Fruit fly (Drosophila melanogaster) whole organism, prepupa: ENCODE measurements around the gene CG42538.
A peak's percentile ranks its signal among the peaks of the same experiment; 100 is the strongest.

Experiments used
- Blimp-1 ChIP-seq: fragments of 200-800 bp; sonication (Bioruptor generic); optimal IDR thresholded peaks from 3 replicates; lab custom pipeline; 2017; ENCODE audit warnings: missing biosample characterization, missing genetic modification characterization, mild to moderate bottlenecking, moderate library complexity, missing genetic modification reagents
- CG10669 ChIP-seq: fragments of 200-800 bp; sonication (Bioruptor generic); optimal IDR thresholded peaks from 3 replicates; lab custom pipeline; 2018; ENCODE audit warnings: missing biosample characterization, mild to moderate bottlenecking, missing genetic modification characterization, moderate library complexity
- CG11294 ChIP-seq: fragments of 200-800 bp; sonication (Bioruptor generic); IDR thresholded peaks from 2 replicates; pipeline ENCODE4 v1.3.6; 2022; ENCODE audit warnings: missing biosample characterization, missing genetic modification characterization
- CG11762 ChIP-seq: fragments of 200-800 bp; sonication (Bioruptor generic); optimal IDR thresholded peaks from 3 replicates; lab custom pipeline; 2016; ENCODE audit warnings: missing biosample characterization, missing genetic modification characterization; ENCODE audit not compliant: insufficient read depth
- CG15336 ChIP-seq: fragments of 200-800 bp; sonication (Bioruptor generic); IDR thresholded peaks from 2 replicates; pipeline ENCODE4 v1.3.6; 2022; ENCODE audit warnings: missing biosample characterization, missing genetic modification characterization
- CG3032 ChIP-seq: fragments of 200-800 bp; optimal IDR thresholded peaks from 2 replicates; lab custom pipeline; 2019; ENCODE audit warnings: missing biosample characterization, mild to moderate bottlenecking, missing genetic modification characterization, moderate library complexity
- CG31627 ChIP-seq: fragments of 200-800 bp; sonication (Bioruptor generic); optimal IDR thresholded peaks from 3 replicates; lab custom pipeline; 2016; ENCODE audit warnings: missing biosample characterization, missing genetic modification characterization
- CG32006 ChIP-seq: fragments of 200-800 bp; sonication (Bioruptor generic); optimal IDR thresholded peaks from 3 replicates; lab custom pipeline; 2017; ENCODE audit warnings: missing biosample characterization, mild to moderate bottlenecking, missing genetic modification characterization
- CG3919 ChIP-seq: fragments of 200-800 bp; sonication (Bioruptor generic); optimal IDR thresholded peaks from 3 replicates; lab custom pipeline; 2016; ENCODE audit warnings: missing biosample characterization, missing genetic modification characterization
- CG4318 ChIP-seq: fragments of 200-800 bp; sonication (Bioruptor generic); optimal IDR thresholded peaks from 3 replicates; lab custom pipeline; 2017; ENCODE audit warnings: missing biosample characterization, mild to moderate bottlenecking, missing genetic modification characterization
- CG6276 ChIP-seq: fragments of 200-800 bp; sonication (Bioruptor generic); optimal IDR thresholded peaks from 2 replicates; lab custom pipeline; 2017; ENCODE audit warnings: missing biosample characterization, mild to moderate bottlenecking, missing genetic modification characterization
- CG6792 ChIP-seq: fragments of 200-800 bp; sonication (Bioruptor generic); optimal IDR thresholded peaks from 3 replicates; lab custom pipeline; 2016; ENCODE audit warnings: missing biosample characterization, missing genetic modification characterization
- CG7368 ChIP-seq: fragments of 200-800 bp; sonication (Bioruptor generic); optimal IDR thresholded peaks from 3 replicates; lab custom pipeline; 2016; ENCODE audit warnings: missing biosample characterization, missing genetic modification characterization
- CG8119 ChIP-seq: fragments of 200-800 bp; sonication (Bioruptor generic); IDR thresholded peaks from 3 replicates; pipeline ENCODE4 v1.3.6; 2022; ENCODE audit warnings: missing biosample characterization, missing genetic modification characterization
- CG8632 ChIP-seq: fragments of 200-800 bp; sonication (Bioruptor generic); optimal IDR thresholded peaks from 3 replicates; lab custom pipeline; 2016; ENCODE audit warnings: missing biosample characterization, missing genetic modification characterization
- Eip75B ChIP-seq: fragments of 200-800 bp; sonication (Bioruptor generic); optimal IDR thresholded peaks from 3 replicates; lab custom pipeline; 2016; ENCODE audit warnings: missing biosample characterization, missing genetic modification characterization
- Eip78C ChIP-seq: fragments of 200-800 bp; sonication (Bioruptor generic); peaks from one replicate; lab custom pipeline; 2016; ENCODE audit warnings: missing biosample characterization, missing genetic modification characterization
- Ets96B ChIP-seq: fragments of 200-800 bp; optimal IDR thresholded peaks from 2 replicates; lab custom pipeline; 2019; ENCODE audit warnings: missing biosample characterization, mild to moderate bottlenecking, missing genetic modification characterization, moderate library complexity
- Gug ChIP-seq: fragments of 200-800 bp; sonication (Bioruptor generic); IDR thresholded peaks from 2 replicates; pipeline ENCODE4 v1.3.6; 2022; ENCODE audit warnings: missing biosample characterization, missing genetic modification characterization
- Hr38 ChIP-seq: sonication (Bioruptor generic); optimal IDR thresholded peaks from 2 replicates; lab custom pipeline; 2016; ENCODE audit warnings: missing biosample characterization, missing genetic modification characterization
- Hr4 ChIP-seq: fragments of 200-800 bp; sonication (Bioruptor generic); optimal IDR thresholded peaks from 3 replicates; lab custom pipeline; 2016; ENCODE audit warnings: missing biosample characterization, missing genetic modification characterization
- Met ChIP-seq: fragments of 200-800 bp; sonication (Bioruptor generic); optimal IDR thresholded peaks from 3 replicates; lab custom pipeline; 2016; ENCODE audit warnings: missing biosample characterization, missing genetic modification characterization
- Smox ChIP-seq: fragments of 200-800 bp; sonication (Bioruptor generic); optimal IDR thresholded peaks from 3 replicates; lab custom pipeline; 2016; ENCODE audit warnings: missing biosample characterization, missing genetic modification characterization
- Sox102F ChIP-seq: fragments of 200-800 bp; sonication (Bioruptor generic); optimal IDR thresholded peaks from 2 replicates; lab custom pipeline; 2016; ENCODE audit warnings: missing biosample characterization, mild to moderate bottlenecking, missing genetic modification characterization
- Sox14 ChIP-seq: fragments of 200-800 bp; sonication (Bioruptor generic); optimal IDR thresholded peaks from 3 replicates; lab custom pipeline; 2016; ENCODE audit warnings: missing biosample characterization, missing genetic modification characterization
- Sox15 ChIP-seq: fragments of 200-800 bp; sonication (Bioruptor generic); optimal IDR thresholded peaks from 3 replicates; lab custom pipeline; 2016; ENCODE audit warnings: missing biosample characterization, missing genetic modification characterization
- acj6 ChIP-seq: fragments of 200-800 bp; sonication (Bioruptor generic); optimal IDR thresholded peaks from 3 replicates; lab custom pipeline; 2016; ENCODE audit warnings: missing biosample characterization, missing genetic modification characterization
- cyc ChIP-seq: fragments of 200-800 bp; sonication (Bioruptor generic); optimal IDR thresholded peaks from 3 replicates; lab custom pipeline; 2016; ENCODE audit warnings: missing biosample characterization, missing genetic modification characterization
- dac ChIP-seq: fragments of 200-800 bp; sonication (Bioruptor generic); optimal IDR thresholded peaks from 2 replicates; lab custom pipeline; 2017; ENCODE audit warnings: missing biosample characterization, mild to moderate bottlenecking, missing genetic modification characterization
- esn ChIP-seq: fragments of 200-800 bp; sonication (Bioruptor generic); optimal IDR thresholded peaks from 2 replicates; lab custom pipeline; 2016; ENCODE audit warnings: missing biosample characterization, mild to moderate bottlenecking, missing genetic modification characterization, moderate library complexity
- fd59A ChIP-seq: fragments of 200-800 bp; sonication (Bioruptor generic); optimal IDR thresholded peaks from 2 replicates; lab custom pipeline; 2017; ENCODE audit warnings: missing biosample characterization, mild to moderate bottlenecking, missing genetic modification characterization, missing genetic modification reagents
- fd85E ChIP-seq: fragments of 200-800 bp; sonication (Bioruptor generic); optimal IDR thresholded peaks from 3 replicates; lab custom pipeline; 2016; ENCODE audit warnings: missing biosample characterization, missing genetic modification characterization
- lz ChIP-seq: fragments of 200-800 bp; sonication (Bioruptor generic); optimal IDR thresholded peaks from 3 replicates; lab custom pipeline; 2016; ENCODE audit warnings: missing biosample characterization, missing genetic modification characterization
- net ChIP-seq: fragments of 200-800 bp; sonication (Bioruptor generic); optimal IDR thresholded peaks from 3 replicates; lab custom pipeline; 2016; ENCODE audit warnings: missing biosample characterization, missing genetic modification characterization
- pdm3 ChIP-seq: fragments of 200-800 bp; sonication (Bioruptor generic); optimal IDR thresholded peaks from 3 replicates; lab custom pipeline; 2016; ENCODE audit warnings: missing biosample characterization, missing genetic modification characterization
- salr ChIP-seq, 2 experiments: fragments of 200-800 bp; sonication (Bioruptor generic); optimal IDR thresholded peaks; 3 replicates each; lab custom pipeline; 2016 to 2018; ENCODE audit warnings: missing biosample characterization in 2 of 2, missing genetic modification characterization in 2 of 2, mild to moderate bottlenecking in 1 of 2
- spab ChIP-seq: fragments of 200-800 bp; sonication (Bioruptor generic); optimal IDR thresholded peaks from 2 replicates; lab custom pipeline; 2017; ENCODE audit warnings: missing biosample characterization, mild to moderate bottlenecking, missing genetic modification characterization, missing genetic modification reagents
- svp ChIP-seq: fragments of 200-800 bp; sonication (Bioruptor generic); peaks from one replicate; lab custom pipeline; 2016; ENCODE audit warnings: missing biosample characterization, missing genetic modification characterization
- topi ChIP-seq: fragments of 200-800 bp; sonication (Bioruptor generic); optimal IDR thresholded peaks from 3 replicates; lab custom pipeline; 2016; ENCODE audit warnings: missing biosample characterization, missing genetic modification characterization
- vri ChIP-seq: fragments of 200-800 bp; sonication (Bioruptor generic); optimal IDR thresholded peaks from 3 replicates; lab custom pipeline; 2016; ENCODE audit warnings: missing biosample characterization, mild to moderate bottlenecking, missing genetic modification characterization

Gene CG42538

DNA sequence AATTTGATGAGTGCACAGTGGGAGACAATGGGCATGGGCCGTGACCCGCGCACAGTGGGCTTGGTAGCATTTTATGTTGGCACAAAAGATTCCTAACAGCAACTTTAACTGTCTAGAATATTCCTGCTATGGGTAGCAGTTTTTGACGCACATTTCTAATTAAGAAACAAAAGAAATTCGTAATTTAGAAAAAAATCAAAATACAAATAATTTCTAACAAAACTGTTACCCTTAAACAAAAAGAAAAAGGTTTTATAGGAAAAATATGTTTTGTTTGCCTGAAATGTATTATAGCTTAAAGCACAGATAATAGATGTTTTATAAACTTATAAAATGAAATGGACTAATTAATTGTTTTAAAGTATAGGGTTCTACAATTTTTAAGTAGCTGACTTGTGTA, 17.4 kb upstream of the CG42538 start (continued):
- TF ChIP-seq CG8632 (no peak), dac (no peak), pdm3 (no peak), CG4318 (no peak), CG6792 (GFP tag; lab: Kevin White, UChicago) (no peak), cyc (GFP tag; lab: Kevin White, UChicago) (peak; percentile 6), Eip78C (peak; percentile 78), CG10669 (GFP tag; lab: Kevin White, UChicago) (peak; percentile 8), Sox14 (no peak), CG7368 (no peak), CG3032 (tag; lab: Kevin White, UChicago) (no peak), fd59A (GFP tag; lab: Kevin White, UChicago) (no peak), Sox102F (GFP tag; lab: Kevin White, UChicago) (no peak), svp (no peak), Ets96B (tag; lab: Kevin White, UChicago) (peak; percentile 20), CG11762 (GFP tag; lab: Kevin White, UChicago) (no peak), Gug (GFP tag; lab: Robert Waterston, UW) (no peak), CG15336 (GFP tag; lab: Robert Waterston, UW) (no peak), Blimp-1 (GFP tag; lab: Kevin White, UChicago) (no peak), Smox (GFP tag; lab: Kevin White, UChicago) (peak; percentile 23), lz (GFP tag; lab: Kevin White, UChicago) (no peak), CG8119 (no peak), CG31627 (GFP tag; lab: Kevin White, UChicago) (no peak), vri (no peak), CG11294 (GFP tag; lab: Robert Waterston, UW) (no peak), esn (GFP tag; lab: Kevin White, UChicago) (peak; percentile 25), spab (GFP tag; lab: Kevin White, UChicago) (no peak), Hr4 (GFP tag; lab: Kevin White, UChicago) (no peak), Hr38 (GFP tag; lab: Kevin White, UChicago) (no peak)
- TF ChIP-seq, all 60 proteins: peak for 12

DNA sequence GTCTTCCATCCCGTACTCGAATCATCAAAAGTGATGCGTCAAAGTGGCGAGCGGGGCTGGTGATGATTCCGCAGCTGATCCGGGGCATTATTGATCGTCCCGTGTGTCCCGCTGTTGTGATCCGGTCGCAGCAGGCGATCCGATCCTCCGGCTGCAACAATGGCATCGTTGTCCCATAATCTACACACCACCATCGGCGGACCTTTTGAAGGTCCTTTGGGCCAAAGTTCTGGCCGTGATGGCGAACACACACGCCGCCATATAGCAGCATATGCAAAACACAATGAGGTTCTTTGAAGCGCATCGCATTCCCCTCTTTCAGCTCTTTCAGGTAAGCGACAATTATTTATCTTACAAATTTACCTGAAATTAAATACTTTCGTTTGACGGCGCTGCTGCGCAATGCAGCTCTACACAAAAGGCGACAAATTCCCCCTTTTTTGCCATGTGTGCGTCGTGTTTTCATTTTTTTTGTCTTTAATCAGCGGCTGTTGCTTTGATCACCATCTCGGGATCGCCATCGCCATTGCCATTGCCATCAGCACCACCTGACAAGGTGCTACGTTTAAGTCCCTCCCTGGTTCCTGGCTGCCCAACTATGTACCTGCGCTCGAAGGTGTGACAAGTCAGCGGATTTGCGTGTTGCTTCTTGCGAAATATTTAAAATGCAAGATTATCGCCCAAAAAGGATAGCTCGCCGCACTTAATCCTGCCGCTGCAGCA, 16.6 kb upstream of the CG42538 start:
- no peak for TF ChIP-seq Eip75B (GFP tag; lab: Kevin White, UChicago)
- no peak for TF ChIP-seq salr (GFP tag; optimal IDR thresholded peaks at IDR 0.05; lab: Kevin White, UChicago)
- no peak for TF ChIP-seq acj6 (GFP tag; lab: Kevin White, UChicago)
- no peak for TF ChIP-seq fd85E (GFP tag; lab: Kevin White, UChicago)
- no peak for TF ChIP-seq Sox14

DNA sequence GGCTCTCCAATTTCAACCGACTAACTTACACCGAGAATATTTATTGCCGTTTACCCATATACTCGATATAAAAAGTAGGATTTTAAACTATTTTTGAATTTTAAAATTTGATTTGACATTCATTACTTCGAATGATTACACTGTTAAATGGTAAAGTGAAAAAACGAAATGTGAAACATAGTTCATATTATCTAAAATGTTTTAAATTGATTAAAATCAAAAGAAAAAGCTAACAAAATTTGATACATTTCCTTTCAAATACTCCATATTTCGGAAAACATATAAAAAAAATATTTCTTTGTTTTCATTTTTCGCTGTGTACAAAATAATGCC, 16.1 kb upstream of the CG42538 start:
- TF ChIP-seq fd85E (GFP tag; lab: Kevin White, UChicago) (no peak), esn (GFP tag; lab: Kevin White, UChicago) (peak; percentile 36), Eip78C (peak; percentile 49), svp (peak; percentile 70), Sox15 (GFP tag; lab: Kevin White, UChicago) (no peak), CG32006 (GFP tag; lab: Kevin White, UChicago) (peak; percentile 14), CG8632 (no peak), CG15336 (GFP tag; lab: Robert Waterston, UW) (0 out of 2 replicates have a peak, but pooled peaks have one; percentile 14), Met (GFP tag; lab: Kevin White, UChicago) (peak; percentile 6), topi (peak; percentile 41), CG6276 (GFP tag; lab: Kevin White, UChicago) (no peak), Hr4 (GFP tag; lab: Kevin White, UChicago) (no peak), net (no peak), CG3919 (GFP tag; lab: Kevin White, UChicago) (peak; percentile 5)
- TF ChIP-seq, all 60 proteins: peak for 8
